Worm (Caenorhabditis elegans) whole organism, midembryonic: ENCODE measurements around the gene F45E12.6.

Experiments
- T22C8.4 ChIP-seq: fragments of 200-800 bp; sonication (Bioruptor generic); IDR thresholded peaks from 2 replicates; pipeline ENCODE4 v1.3.6; 2022; ENCODE audit warnings: missing genetic modification characterization, missing compliant biosample characterization
- cog-1 ChIP-seq: sonication (generic microtip); optimal IDR thresholded peaks from 2 replicates; lab custom pipeline; 2016; ENCODE audit warnings: missing genetic modification characterization, missing compliant biosample characterization
- flt-1 ChIP-seq: fragments of 200-800 bp; sonication (Bioruptor generic); IDR thresholded peaks from 2 replicates; pipeline ENCODE4 v1.3.6; 2022; ENCODE audit warnings: missing genetic modification characterization, missing compliant biosample characterization
- klf-2 ChIP-seq: fragments of 200-800 bp; sonication (Bioruptor generic); conservative IDR thresholded peaks from 2 replicates; pipeline ENCODE4 v1.3.6; 2022; ENCODE audit warnings: missing genetic modification reagents, missing genetic modification characterization, missing compliant biosample characterization
- med-1 ChIP-seq: sonication (generic microtip); optimal IDR thresholded peaks from 2 replicates; lab custom pipeline; 2017; ENCODE audit warnings: missing genetic modification characterization, mild to moderate bottlenecking, missing compliant biosample characterization, antibody characterized with exemption, missing genetic modification reagents; ENCODE audit not compliant: insufficient read depth
- ref-1 ChIP-seq: fragments of 200-800 bp; sonication (Bioruptor generic); conservative IDR thresholded peaks from 2 replicates; pipeline ENCODE4 v1.3.6; 2022; ENCODE audit warnings: missing genetic modification reagents, missing genetic modification characterization, missing compliant biosample characterization
- tab-1 ChIP-seq: fragments of 200-800 bp; sonication (Bioruptor generic); IDR thresholded peaks from 2 replicates; pipeline ENCODE4 v1.3.6; 2022; ENCODE audit warnings: missing genetic modification characterization, missing compliant biosample characterization
- ztf-23 ChIP-seq: fragments of 200-800 bp; sonication (Bioruptor generic); IDR thresholded peaks from 2 replicates; pipeline ENCODE4 v1.3.6; 2022; ENCODE audit warnings: missing genetic modification reagents, missing genetic modification characterization, missing compliant biosample characterization
- ztf-29 ChIP-seq: fragments of 200-800 bp; sonication (Bioruptor generic); IDR thresholded peaks from 2 replicates; pipeline ENCODE4 v1.3.6; 2022; ENCODE audit warnings: missing genetic modification reagents, missing genetic modification characterization, missing compliant biosample characterization

- TF ChIP-seq ztf-23 (GFP tag; lab: Robert Waterston, UW) (no peak), tab-1 (GFP tag; lab: Robert Waterston, UW) (no peak), med-1 (GFP tag; lab: Kevin White, UChicago) (no peak), ztf-29 (GFP tag; lab: Robert Waterston, UW) (no peak), T22C8.4 (no peak), klf-2 (GFP tag; lab: Robert Waterston, UW) (no peak), flt-1 (GFP tag; lab: Robert Waterston, UW) (no peak), cog-1 (tag; lab: Kevin White, UChicago) (no peak), ref-1 (GFP tag; lab: Robert Waterston, UW) (no peak)
These were observed 4.0 kb downstream of the F45E12.6 start, which contains the start of the genes F45E12.5 and cnep-1 for ce11 chrII:7310023-7310422.
